Worm (Caenorhabditis elegans) whole organism, L4 larva: Measurements from ENCODE around the gene cdd-2.

Source experiments
- F10B5.3 ChIP-seq: sonication (generic microtip); optimal IDR thresholded peaks from 2 replicates; lab custom pipeline; 2016; ENCODE audit warnings: mild to moderate bottlenecking, missing genetic modification characterization, missing compliant biosample characterization
- F37D6.2 ChIP-seq: sonication (generic microtip); optimal IDR thresholded peaks from 2 replicates; lab custom pipeline; 2016; ENCODE audit warnings: mild to moderate bottlenecking, missing genetic modification characterization, missing compliant biosample characterization
- F49E8.2 ChIP-seq: sonication (generic microtip); optimal IDR thresholded peaks from 2 replicates; lab custom pipeline; 2016; ENCODE audit warnings: missing compliant biosample characterization, mild to moderate bottlenecking, missing genetic modification characterization, borderline replicate concordance
- T20F7.1 ChIP-seq: fragments of 200-800 bp; sonication (Bioruptor generic); optimal IDR thresholded peaks from 2 replicates; lab custom pipeline; 2018; ENCODE audit warnings: mild to moderate bottlenecking, missing genetic modification characterization, missing compliant biosample characterization
- aha-1 ChIP-seq: fragments of 150-350 bp; peaks from one replicate; lab custom pipeline; 2014; ENCODE audit warnings: missing biosample characterization, missing genetic modification characterization
- ama-1 ChIP-seq: fragments of 150-350 bp; optimal IDR thresholded peaks from 2 replicates; lab custom pipeline; 2014; ENCODE audit warnings: inconsistent platforms, mixed read lengths
- arid-1 ChIP-seq: fragments of 200-800 bp; sonication (Bioruptor generic); conservative IDR thresholded peaks from 2 replicates; pipeline ENCODE4 v1.3.6; 2022; ENCODE audit warnings: missing genetic modification reagents, missing genetic modification characterization, missing compliant biosample characterization
- ces-1 ChIP-seq: fragments of 150-350 bp; sonication (generic microtip); optimal IDR thresholded peaks from 4 replicates; lab custom pipeline; 2014; ENCODE audit warnings: missing biosample characterization, missing genetic modification reagents, missing genetic modification characterization
- ctbp-1 ChIP-seq: fragments of 200-800 bp; sonication (Bioruptor generic); IDR thresholded peaks from 2 replicates; pipeline ENCODE4 v1.3.6; 2022; ENCODE audit warnings: missing genetic modification reagents, missing genetic modification characterization, missing compliant biosample characterization
- daf-16 ChIP-seq, 3 experiments: sonication (generic microtip); optimal IDR thresholded peaks; 2 replicates each; lab custom pipeline; 2016 to 2017; ENCODE audit warnings: missing genetic modification characterization in 3 of 3, missing genetic modification reagents in 3 of 3, mild to moderate bottlenecking in 2 of 3, missing compliant biosample characterization in 2 of 3, missing biosample characterization in 1 of 3, moderate library complexity in 1 of 3
- daf-19 ChIP-seq: fragments of 200-800 bp; sonication (Bioruptor generic); conservative IDR thresholded peaks from 2 replicates; pipeline ENCODE4 v1.3.6; 2022; ENCODE audit warnings: missing genetic modification characterization, missing compliant biosample characterization
- dmd-8 ChIP-seq: fragments of 200-800 bp; sonication (Bioruptor generic); IDR thresholded peaks from 2 replicates; pipeline ENCODE4 v1.3.6; 2022; ENCODE audit warnings: missing genetic modification characterization, missing compliant biosample characterization
- dpl-1 ChIP-seq: fragments of 150-350 bp; optimal IDR thresholded peaks from 2 replicates; lab custom pipeline; 2014; ENCODE audit warnings: missing biosample characterization, missing genetic modification reagents, missing genetic modification characterization
- duxl-1 ChIP-seq: sonication (generic microtip); optimal IDR thresholded peaks from 2 replicates; lab custom pipeline; 2016; ENCODE audit warnings: mild to moderate bottlenecking, missing genetic modification characterization, moderate library complexity, missing compliant biosample characterization; ENCODE audit not compliant: poor library complexity
- dve-1 ChIP-seq: sonication (generic microtip); optimal IDR thresholded peaks from 2 replicates; lab custom pipeline; 2017; ENCODE audit warnings: antibody characterized with exemption, mild to moderate bottlenecking, missing genetic modification characterization, missing compliant biosample characterization; ENCODE audit not compliant: insufficient read depth
- egl-43 ChIP-seq: fragments of 200-800 bp; sonication (Bioruptor generic); IDR thresholded peaks from 2 replicates; pipeline ENCODE4 v1.3.6; 2022; ENCODE audit warnings: missing genetic modification reagents, missing genetic modification characterization, missing compliant biosample characterization
- fkh-10 ChIP-seq: fragments of 150-350 bp; optimal IDR thresholded peaks from 2 replicates; lab custom pipeline; 2014; ENCODE audit warnings: missing biosample characterization, missing genetic modification reagents, missing genetic modification characterization
- gei-8 ChIP-seq: fragments of 200-800 bp; sonication (Bioruptor generic); optimal IDR thresholded peaks from 2 replicates; lab custom pipeline; 2018; ENCODE audit warnings: mild to moderate bottlenecking, missing genetic modification characterization, missing compliant biosample characterization
- hif-1 ChIP-seq, 2 experiments: sonication (generic microtip); optimal IDR thresholded peaks; 2 replicates each; lab custom pipeline; 2016 to 2017; ENCODE audit warnings: missing compliant biosample characterization in 2 of 2, missing genetic modification characterization in 2 of 2, missing genetic modification reagents in 2 of 2, missing genotype in 2 of 2, mild to moderate bottlenecking in 1 of 2
- hlh-30 ChIP-seq: sonication (generic microtip); optimal IDR thresholded peaks from 2 replicates; lab custom pipeline; 2017; ENCODE audit warnings: antibody characterized with exemption, mild to moderate bottlenecking, missing genetic modification characterization, missing compliant biosample characterization; ENCODE audit not compliant: insufficient read depth
- hmg-1.1 ChIP-seq: fragments of 200-800 bp; sonication (Bioruptor generic); IDR thresholded peaks from 2 replicates; pipeline ENCODE4 v1.3.6; 2022; ENCODE audit warnings: missing genetic modification reagents, missing genetic modification characterization, missing compliant biosample characterization
- jun-1 ChIP-seq: fragments of 150-350 bp; optimal IDR thresholded peaks from 2 replicates; lab custom pipeline; 2014; ENCODE audit warnings: missing biosample characterization, missing genetic modification reagents, missing genetic modification characterization
- lin-1 ChIP-seq: fragments of 200-800 bp; sonication (Bioruptor generic); IDR thresholded peaks from 2 replicates; pipeline ENCODE4 v1.3.6; 2022; ENCODE audit warnings: missing genetic modification reagents, missing genetic modification characterization, missing compliant biosample characterization
- lin-13 ChIP-seq: fragments of 150-350 bp; optimal IDR thresholded peaks from 2 replicates; lab custom pipeline; 2014; ENCODE audit warnings: missing biosample characterization, missing genetic modification reagents, missing genetic modification characterization
- lin-38 ChIP-seq: fragments of 200-800 bp; sonication (Bioruptor generic); IDR thresholded peaks from 2 replicates; pipeline ENCODE4 v1.3.6; 2022; ENCODE audit warnings: missing genetic modification reagents, missing genetic modification characterization, missing compliant biosample characterization
- lsy-2 ChIP-seq, 2 experiments: fragments of 150-350 bp in 1 of 2; sonication (generic microtip) in 1 of 2; optimal IDR thresholded peaks; 2 replicates each; lab custom pipeline; 2014 to 2017; ENCODE audit warnings: missing biosample characterization in 2 of 2, missing genetic modification characterization in 2 of 2
- mdl-1 ChIP-seq, 2 experiments: fragments of 150-350 bp in 1 of 2; sonication (generic microtip) in 1 of 2; optimal IDR thresholded peaks; 2 replicates each; lab custom pipeline; 2014 to 2017; ENCODE audit warnings: missing biosample characterization in 2 of 2, missing genetic modification characterization in 2 of 2
- mep-1 ChIP-seq: fragments of 150-350 bp; sonication (generic microtip); optimal IDR thresholded peaks from 3 replicates; lab custom pipeline; 2014; ENCODE audit warnings: missing biosample characterization, missing genetic modification characterization
- mes-2 ChIP-seq: sonication (generic microtip); optimal IDR thresholded peaks from 2 replicates; lab custom pipeline; 2016; ENCODE audit warnings: missing genotype, mild to moderate bottlenecking, missing genetic modification characterization, missing compliant biosample characterization; ENCODE audit not compliant: poor library complexity, severe bottlenecking
- mxl-2 ChIP-seq: fragments of 200-800 bp; sonication (Bioruptor generic); conservative IDR thresholded peaks from 2 replicates; pipeline ENCODE4 v1.3.6; 2022; ENCODE audit warnings: missing genetic modification reagents, missing genetic modification characterization, missing compliant biosample characterization
- nhr-11 ChIP-seq: fragments of 150-350 bp; optimal IDR thresholded peaks from 2 replicates; lab custom pipeline; 2014; ENCODE audit warnings: missing biosample characterization, missing genetic modification characterization
- nhr-25 ChIP-seq: sonication (generic microtip); optimal IDR thresholded peaks from 2 replicates; lab custom pipeline; 2017; ENCODE audit warnings: missing genetic modification characterization, mild to moderate bottlenecking, missing compliant biosample characterization, antibody characterized with exemption, moderate library complexity, borderline replicate concordance; ENCODE audit not compliant: insufficient read depth
- nhr-28 ChIP-seq: fragments of 150-350 bp; optimal IDR thresholded peaks from 2 replicates; lab custom pipeline; 2014; ENCODE audit warnings: missing biosample characterization, missing genetic modification characterization
- nhr-42 ChIP-seq: fragments of 200-800 bp; sonication (Bioruptor generic); IDR thresholded peaks from 2 replicates; pipeline ENCODE4 v1.3.6; 2022; ENCODE audit warnings: missing genetic modification characterization, missing compliant biosample characterization
- nhr-48 ChIP-seq: sonication (generic microtip); optimal IDR thresholded peaks from 2 replicates; lab custom pipeline; 2016; ENCODE audit warnings: mild to moderate bottlenecking, missing genetic modification characterization, missing compliant biosample characterization
- nhr-6 ChIP-seq: fragments of 150-350 bp; optimal IDR thresholded peaks from 2 replicates; lab custom pipeline; 2014; ENCODE audit warnings: missing biosample characterization, missing genetic modification characterization
- nhr-77 ChIP-seq: fragments of 150-350 bp; optimal IDR thresholded peaks from 2 replicates; lab custom pipeline; 2014; ENCODE audit warnings: missing biosample characterization, missing genetic modification characterization
- pha-4 ChIP-seq, 2 experiments: fragments of 150-350 bp in 1 of 2; fragments of 200-800 bp in 1 of 2; sonication (Bioruptor generic) in 1 of 2; IDR thresholded peaks in 1 of 2; optimal IDR thresholded peaks in 1 of 2; 2 replicates each; pipeline versions ENCODE4 v1.3.6 to Lab custom; 2014 to 2022; ENCODE audit warnings: missing genetic modification characterization in 2 of 2, missing genetic modification reagents in 2 of 2, missing biosample characterization in 1 of 2, missing compliant biosample characterization in 1 of 2
- rbr-2 ChIP-seq: sonication (generic microtip); optimal IDR thresholded peaks from 2 replicates; lab custom pipeline; 2016; ENCODE audit warnings: missing genotype, missing genetic modification characterization, missing compliant biosample characterization
- snpc-1.2 ChIP-seq: fragments of 200-800 bp; sonication (Bioruptor generic); IDR thresholded peaks from 2 replicates; pipeline ENCODE4 v1.3.6; 2022; ENCODE audit warnings: missing genetic modification reagents, missing genetic modification characterization, missing compliant biosample characterization
- spr-3 ChIP-seq: fragments of 200-800 bp; sonication (Bioruptor generic); optimal IDR thresholded peaks from 2 replicates; lab custom pipeline; 2018; ENCODE audit warnings: mild to moderate bottlenecking, missing genetic modification characterization, missing compliant biosample characterization
- unc-130 ChIP-seq: sonication (generic microtip); optimal IDR thresholded peaks from 2 replicates; lab custom pipeline; 2016; ENCODE audit warnings: missing genetic modification reagents, missing genetic modification characterization, missing compliant biosample characterization
- unc-62 ChIP-seq, 3 experiments: fragments of 150-350 bp in 1 of 3; sonication (generic microtip); optimal IDR thresholded peaks in 2 of 3; peaks in 1 of 3; 1 replicate in 1 of 3; 2 replicates in 2 of 3; lab custom pipeline; 2014 to 2017; ENCODE audit warnings: missing biosample characterization in 3 of 3, missing genetic modification characterization in 3 of 3, missing genetic modification reagents in 3 of 3, missing genotype in 1 of 3
- ztf-7 ChIP-seq: fragments of 150-350 bp; optimal IDR thresholded peaks from 2 replicates; lab custom pipeline; 2014; ENCODE audit warnings: missing biosample characterization, missing genetic modification characterization

Gene cdd-2

ce11 chrIV:7580062-7580614 is 32.4 kb upstream of the cdd-2 start, which contains the start of the genes cec-5 and nol-10:
Gene cec-5 (minus strand): TSS chrIV:7580112.
Gene nol-10 (plus strand): TSS chrIV:7580597.
- TF ChIP-seq rbr-2 (tag; lab: Kevin White, UChicago), result peak; percentile 78
- no peak for TF ChIP-seq gei-8 (GFP tag; lab: Kevin White, UChicago)
- TF ChIP-seq pha-4 (GFP tag; IDR thresholded peaks at IDR 0.05; lab: Robert Waterston, UW), result 0 out of 2 replicates have a peak, but pooled peaks have one; percentile 29
- TF ChIP-seq pha-4 (tag; optimal IDR thresholded peaks at IDR 0.05; lab: Kevin White, UChicago), result no peak
- peak; percentile 91 for TF ChIP-seq lin-13 (GFP tag; lab: Kevin White, UChicago)
- peak; percentile 98 for TF ChIP-seq aha-1 (tag; lab: Kevin White, UChicago)
- TF ChIP-seq F49E8.2 (tag; lab: Kevin White, UChicago), result peak; percentile 47
- TF ChIP-seq mes-2 (tag; lab: Kevin White, UChicago), result no peak
- TF ChIP-seq snpc-1.2 (GFP tag; lab: Robert Waterston, UW), result peak; percentile 81
- peak; percentile 64 for TF ChIP-seq F37D6.2 (tag; lab: Kevin White, UChicago)
- TF ChIP-seq dve-1 (tag; lab: Kevin White, UChicago), result peak; percentile 91
- TF ChIP-seq daf-19, result no peak
- TF ChIP-seq nhr-11 (tag; lab: Kevin White, UChicago), result peak; percentile 12
- 0 out of 2 replicates have a peak, but pooled peaks have one; percentile 11 for TF ChIP-seq egl-43
- TF ChIP-seq nhr-6 (tag; lab: Kevin White, UChicago), result peak; percentile 51
- 0 out of 2 replicates have a peak, but pooled peaks have one; percentile 39 for TF ChIP-seq ctbp-1 (GFP tag; lab: Robert Waterston, UW)
- peak; percentile 84 for TF ChIP-seq lin-38 (GFP tag; lab: Robert Waterston, UW)
- TF ChIP-seq dmd-8 (GFP tag; lab: Robert Waterston, UW), result no peak
- peak; percentile 84 for TF ChIP-seq arid-1 (GFP tag; lab: Robert Waterston, UW)
- peak; percentile 55 for TF ChIP-seq nhr-28 (tag; lab: Kevin White, UChicago)
- TF ChIP-seq lin-1 (GFP tag; lab: Robert Waterston, UW), result no peak
- TF ChIP-seq mep-1, result peak; percentile 91
- peak; percentile 52 for TF ChIP-seq nhr-77
- TF ChIP-seq mxl-2 (GFP tag; lab: Robert Waterston, UW), result no peak
- TF ChIP-seq hmg-1.1 (GFP tag; lab: Robert Waterston, UW), result peak; percentile 82
- TF ChIP-seq unc-62 (GFP tag; optimal IDR thresholded peaks at IDR 0.05 in 1 of 2; lab: Kevin White, UChicago), result peak in 1 of 2 experiments; percentile 64
- TF ChIP-seq unc-62 (tag; optimal IDR thresholded peaks at IDR 0.05; lab: Kevin White, UChicago), result no peak
- peak; percentile 57 to 91 for TF ChIP-seq lsy-2 (tag; optimal IDR thresholded peaks at IDR 0.05; lab: Kevin White, UChicago)
- peak; percentile 91 for TF ChIP-seq unc-130 (GFP tag; lab: Kevin White, UChicago)
- TF ChIP-seq spr-3 (GFP tag; lab: Kevin White, UChicago), result no peak
- TF ChIP-seq hif-1 (tag; optimal IDR thresholded peaks at IDR 0.05; lab: Kevin White, UChicago), result peak in 1 of 2 experiments; percentile 50
- no peak for TF ChIP-seq nhr-42
- peak; percentile 62 for TF ChIP-seq duxl-1 (tag; lab: Kevin White, UChicago)
- TF ChIP-seq F10B5.3 (tag; lab: Kevin White, UChicago), result no peak
- peak; percentile 31 for TF ChIP-seq jun-1 (tag; lab: Kevin White, UChicago)
- TF ChIP-seq nhr-25 (tag; lab: Kevin White, UChicago), result peak; percentile 24
- peak; percentile 84 for TF ChIP-seq hlh-30 (tag; lab: Kevin White, UChicago)
- peak; percentile 98 for TF ChIP-seq T20F7.1 (GFP tag; lab: Kevin White, UChicago)
- peak in 1 of 2 experiments; percentile 24 for TF ChIP-seq daf-16 (GFP tag; optimal IDR thresholded peaks at IDR 0.05; lab: Kevin White, UChicago)
- peak; percentile 76 for TF ChIP-seq daf-16 (tag; optimal IDR thresholded peaks at IDR 0.05; lab: Kevin White, UChicago)
- TF ChIP-seq nhr-48 (tag; lab: Kevin White, UChicago), result peak; percentile 26
- peak; percentile 79 for TF ChIP-seq dpl-1 (GFP tag; lab: Kevin White, UChicago)
- peak; percentile 48 for TF ChIP-seq ztf-7 (tag; lab: Kevin White, UChicago)
- TF ChIP-seq ces-1 (GFP tag; lab: Kevin White, UChicago), result peak; percentile 59
- peak; percentile 34 for TF ChIP-seq fkh-10
- peak in 1 of 2 experiments; percentile 74 for TF ChIP-seq mdl-1 (tag; optimal IDR thresholded peaks at IDR 0.05; lab: Kevin White, UChicago)
- TF ChIP-seq ama-1 (lab: Kevin White, UChicago), result no peak
